Fruit fly (Drosophila melanogaster) whole organism, embryonic: ENCODE measurements around the gene CG34284.

Experiments used
- ATbp ChIP-seq: fragments of 200-800 bp; sonication (Bioruptor generic); optimal IDR thresholded peaks from 2 replicates; lab custom pipeline; 2017; ENCODE audit warnings: missing biosample characterization, mild to moderate bottlenecking, missing genetic modification characterization, missing genetic modification reagents
- Atf3 ChIP-seq: fragments of 200-800 bp; sonication (Bioruptor generic); optimal IDR thresholded peaks from 3 replicates; lab custom pipeline; 2016; ENCODE audit warnings: missing biosample characterization, missing genetic modification characterization
- Blimp-1 ChIP-seq: fragments of 200-800 bp; sonication (Bioruptor generic); optimal IDR thresholded peaks from 3 replicates; lab custom pipeline; 2018; ENCODE audit warnings: missing biosample characterization, missing genetic modification characterization, mild to moderate bottlenecking, moderate library complexity, missing genetic modification reagents
- CG10147 ChIP-seq: fragments of 200-800 bp; sonication (Bioruptor generic); optimal IDR thresholded peaks from 2 replicates; lab custom pipeline; 2019; ENCODE audit warnings: missing biosample characterization, mild to moderate bottlenecking, missing genetic modification characterization, moderate library complexity
- CG10274 ChIP-seq: fragments of 200-800 bp; sonication (Bioruptor generic); optimal IDR thresholded peaks from 3 replicates; lab custom pipeline; 2017; ENCODE audit warnings: missing biosample characterization, mild to moderate bottlenecking, missing genetic modification characterization
- CG10431 ChIP-seq: fragments of 200-800 bp; sonication (Bioruptor generic); optimal IDR thresholded peaks from 3 replicates; lab custom pipeline; 2018; ENCODE audit warnings: missing biosample characterization, mild to moderate bottlenecking, missing genetic modification characterization
- CG10462 ChIP-seq: fragments of 200-800 bp; sonication (Bioruptor generic); optimal IDR thresholded peaks from 2 replicates; lab custom pipeline; 2016; ENCODE audit warnings: missing biosample characterization, missing genetic modification characterization
- CG11456 ChIP-seq: fragments of 200-800 bp; sonication (Bioruptor generic); IDR thresholded peaks from 3 replicates; pipeline ENCODE4 v1.3.6; 2022; ENCODE audit warnings: missing biosample characterization, missing genetic modification characterization
- CG11504 ChIP-seq: fragments of 200-800 bp; sonication (Bioruptor generic); optimal IDR thresholded peaks from 3 replicates; lab custom pipeline; 2019; ENCODE audit warnings: missing biosample characterization, mild to moderate bottlenecking, missing genetic modification characterization, moderate library complexity
- CG12155 ChIP-seq: fragments of 200-800 bp; sonication (Bioruptor generic); optimal IDR thresholded peaks from 3 replicates; lab custom pipeline; 2016; ENCODE audit warnings: missing biosample characterization, missing genetic modification characterization
- CG1233 ChIP-seq: fragments of 200-800 bp; sonication (Bioruptor generic); optimal IDR thresholded peaks from 4 replicates; lab custom pipeline; 2018; ENCODE audit warnings: missing biosample characterization, mild to moderate bottlenecking, missing genetic modification characterization
- CG1529 ChIP-seq: fragments of 200-800 bp; sonication (Bioruptor generic); optimal IDR thresholded peaks from 3 replicates; lab custom pipeline; 2018; ENCODE audit warnings: missing biosample characterization, missing genetic modification characterization
- CG17361 ChIP-seq: fragments of 200-800 bp; sonication (Bioruptor generic); IDR thresholded peaks from 3 replicates; pipeline ENCODE4 v1.3.6; 2022; ENCODE audit warnings: missing biosample characterization, missing genetic modification characterization
- CG30403 ChIP-seq: fragments of 200-800 bp; sonication (Bioruptor generic); optimal IDR thresholded peaks from 3 replicates; lab custom pipeline; 2016; ENCODE audit warnings: missing biosample characterization, missing genetic modification characterization
- CG31224 ChIP-seq: fragments of 200-800 bp; sonication (Bioruptor generic); IDR thresholded peaks from 2 replicates; pipeline ENCODE4 v1.3.6; 2022; ENCODE audit warnings: missing biosample characterization, missing genetic modification characterization
- CG34376 ChIP-seq: fragments of 200-800 bp; sonication (Bioruptor generic); optimal IDR thresholded peaks from 2 replicates; lab custom pipeline; 2018; ENCODE audit warnings: missing biosample characterization, mild to moderate bottlenecking, missing genetic modification characterization
- CG4404 ChIP-seq: fragments of 200-800 bp; sonication (Bioruptor generic); IDR thresholded peaks from 2 replicates; pipeline ENCODE4 v1.3.6; 2022; ENCODE audit warnings: missing biosample characterization, missing genetic modification characterization
- CG4854 ChIP-seq: fragments of 200-800 bp; sonication (Bioruptor generic); optimal IDR thresholded peaks from 2 replicates; lab custom pipeline; 2016; ENCODE audit warnings: missing biosample characterization, missing genetic modification characterization, inconsistent platforms
- CTCF ChIP-seq: fragments of 200-800 bp; sonication (Bioruptor generic); optimal IDR thresholded peaks from 2 replicates; lab custom pipeline; 2017; ENCODE audit warnings: missing biosample characterization, mild to moderate bottlenecking, missing genetic modification characterization, moderate library complexity
- Dad ChIP-seq: fragments of 200-800 bp; sonication (Bioruptor generic); optimal IDR thresholded peaks from 3 replicates; lab custom pipeline; 2016; ENCODE audit warnings: missing biosample characterization, missing genetic modification characterization
- Dref ChIP-seq: fragments of 200-800 bp; sonication (Bioruptor generic); IDR thresholded peaks from 2 replicates; pipeline ENCODE4 v1.3.6; 2022; ENCODE audit warnings: missing biosample characterization, missing genetic modification characterization
- Hmr ChIP-seq: fragments of 200-800 bp; sonication (Bioruptor generic); optimal IDR thresholded peaks from 3 replicates; lab custom pipeline; 2017; ENCODE audit warnings: mild to moderate bottlenecking, missing biosample characterization, missing genetic modification reagents, missing genetic modification characterization
- Hr78 ChIP-seq, 2 experiments: fragments of 200-800 bp in 1 of 2; fragments of >200 bp in 1 of 2; sonication (Bioruptor generic) in 1 of 2; optimal IDR thresholded peaks; 2 replicates each; lab custom pipeline; 2017 to 2019; ENCODE audit warnings: missing biosample characterization in 2 of 2, missing genetic modification characterization in 2 of 2, mild to moderate bottlenecking in 1 of 2, moderate library complexity in 1 of 2
- MBD-R2 ChIP-seq: fragments of 200-800 bp; sonication (Bioruptor generic); IDR thresholded peaks from 2 replicates; pipeline ENCODE4 v1.3.6; 2022; ENCODE audit warnings: missing biosample characterization, missing genetic modification characterization
- Mes4 ChIP-seq: fragments of 200-800 bp; sonication (Bioruptor generic); optimal IDR thresholded peaks from 2 replicates; lab custom pipeline; 2016; ENCODE audit warnings: missing biosample characterization, missing genetic modification characterization
- Neu2 ChIP-seq: fragments of 200-800 bp; sonication (Bioruptor generic); optimal IDR thresholded peaks from 3 replicates; lab custom pipeline; 2016; ENCODE audit warnings: missing biosample characterization, missing genetic modification characterization, borderline replicate concordance
- NfI ChIP-seq: fragments of 200-800 bp; sonication (Bioruptor generic); optimal IDR thresholded peaks from 3 replicates; lab custom pipeline; 2018; ENCODE audit warnings: missing biosample characterization, mild to moderate bottlenecking, missing genetic modification characterization, moderate library complexity
- Opbp ChIP-seq: fragments of 200-800 bp; sonication (Bioruptor generic); IDR thresholded peaks from 3 replicates; pipeline ENCODE4 v1.3.6; 2022; ENCODE audit warnings: missing biosample characterization, missing genetic modification characterization; ENCODE audit not compliant: partially characterized antibody
- Pdp1 ChIP-seq, 2 experiments: fragments of 200-800 bp; sonication (Bioruptor generic); optimal IDR thresholded peaks; 3 replicates each; lab custom pipeline; 2016; ENCODE audit warnings: missing biosample characterization in 2 of 2, missing genetic modification characterization in 2 of 2, mild to moderate bottlenecking in 1 of 2, moderate library complexity in 1 of 2
- Xbp1 ChIP-seq: fragments of 200-800 bp; sonication (Bioruptor generic); optimal IDR thresholded peaks from 3 replicates; lab custom pipeline; 2016; ENCODE audit warnings: missing biosample characterization, mild to moderate bottlenecking, missing genetic modification characterization
- ap ChIP-seq: fragments of 200-800 bp; sonication (Bioruptor generic); IDR thresholded peaks from 2 replicates; pipeline ENCODE4 v1.3.6; 2022; ENCODE audit warnings: missing biosample characterization, missing genetic modification characterization
- btn ChIP-seq: fragments of 200-800 bp; sonication (Bioruptor generic); optimal IDR thresholded peaks from 2 replicates; lab custom pipeline; 2016; ENCODE audit warnings: missing biosample characterization, missing genetic modification characterization
- croc ChIP-seq: fragments of 200-800 bp; sonication (Bioruptor generic); conservative IDR thresholded peaks from 3 replicates; pipeline ENCODE4 v1.3.6; 2022; ENCODE audit warnings: missing biosample characterization, missing genetic modification characterization
- da ChIP-seq: fragments of 200-800 bp; sonication (Bioruptor generic); optimal IDR thresholded peaks from 2 replicates; lab custom pipeline; 2016; ENCODE audit warnings: missing biosample characterization, missing genetic modification characterization
- ems ChIP-seq: fragments of 200-800 bp; sonication (Bioruptor generic); optimal IDR thresholded peaks from 3 replicates; lab custom pipeline; 2016; ENCODE audit warnings: missing biosample characterization, missing genetic modification characterization
- gsb ChIP-seq: fragments of 200-800 bp; sonication (Bioruptor generic); IDR thresholded peaks from 2 replicates; pipeline ENCODE4 v1.3.6; 2022; ENCODE audit warnings: missing biosample characterization, missing genetic modification characterization
- ham ChIP-seq: fragments of 200-800 bp; sonication (Bioruptor generic); IDR thresholded peaks from 2 replicates; pipeline ENCODE4 v1.3.6; 2022; ENCODE audit warnings: missing biosample characterization, missing genetic modification characterization
- mam ChIP-seq: fragments of 200-800 bp; sonication (Bioruptor generic); optimal IDR thresholded peaks from 3 replicates; lab custom pipeline; 2016; ENCODE audit warnings: missing biosample characterization, missing genetic modification characterization
- mld ChIP-seq: fragments of 200-800 bp; sonication (Bioruptor generic); IDR thresholded peaks from 3 replicates; pipeline ENCODE4 v1.3.6; 2022; ENCODE audit warnings: missing biosample characterization, missing genetic modification characterization; ENCODE audit not compliant: partially characterized antibody
- onecut ChIP-seq: fragments of 200-800 bp; sonication (Bioruptor generic); IDR thresholded peaks from 2 replicates; pipeline ENCODE4 v1.3.6; 2022; ENCODE audit warnings: missing biosample characterization, missing genetic modification characterization
- pb ChIP-seq: fragments of 200-800 bp; sonication (Bioruptor generic); optimal IDR thresholded peaks from 3 replicates; lab custom pipeline; 2016; ENCODE audit warnings: missing biosample characterization, missing genetic modification characterization
- ranshi ChIP-seq: fragments of 200-800 bp; sonication (Bioruptor generic); IDR thresholded peaks from 2 replicates; pipeline ENCODE4 v1.3.6; 2022; ENCODE audit warnings: missing biosample characterization, missing genetic modification characterization
- row ChIP-seq: fragments of 200-800 bp; sonication (Bioruptor generic); IDR thresholded peaks from 3 replicates; pipeline ENCODE4 v1.3.6; 2022; ENCODE audit warnings: missing biosample characterization, missing genetic modification characterization
- schlank ChIP-seq: fragments of 200-800 bp; sonication (Bioruptor generic); optimal IDR thresholded peaks from 2 replicates; lab custom pipeline; 2018; ENCODE audit warnings: missing biosample characterization, mild to moderate bottlenecking, missing genetic modification characterization
- sens ChIP-seq: fragments of 200-800 bp; sonication (Bioruptor generic); peaks from one replicate; lab custom pipeline; 2016; ENCODE audit warnings: missing biosample characterization, missing genetic modification characterization
- sisA ChIP-seq: fragments of 200-800 bp; sonication (Bioruptor generic); IDR thresholded peaks from 2 replicates; pipeline ENCODE4 v1.3.6; 2022; ENCODE audit warnings: missing biosample characterization, missing genetic modification characterization
- stc ChIP-seq: fragments of 200-800 bp; sonication (Bioruptor generic); IDR thresholded peaks from 2 replicates; pipeline ENCODE4 v1.3.6; 2022; ENCODE audit warnings: missing biosample characterization, missing genetic modification characterization
- unpg ChIP-seq: fragments of 200-800 bp; sonication (Bioruptor generic); optimal IDR thresholded peaks from 3 replicates; lab custom pipeline; 2018; ENCODE audit warnings: missing biosample characterization, mild to moderate bottlenecking, missing genetic modification characterization, moderate library complexity
- vnd ChIP-seq: fragments of 200-800 bp; sonication (Bioruptor generic); IDR thresholded peaks from 3 replicates; pipeline ENCODE4 v1.3.6; 2022; ENCODE audit warnings: missing biosample characterization, missing genetic modification characterization; ENCODE audit not compliant: partially characterized antibody

Gene CG34284

dm6 chr3R:18928918-18929705, 26.4 kb upstream of the CG34284 start, which contains the start of gene CG42613 (continued):
- TF ChIP-seq sisA (peak; percentile 49), sens (GFP tag; lab: Kevin White, UChicago) (peak; percentile 88), Blimp-1 (no peak), mam (peak; percentile 36), CG17361 (peak; percentile 68; the same call in 2 of the 3 replicates), Dref (peak; percentile 61), vnd (no peak), row (GFP tag; lab: Robert Waterston, UW) (0 out of 3 replicates have a peak, but pooled peaks have one; percentile 48), mld (GFP tag; lab: Robert Waterston, UW) (peak; percentile 25; the same call in 1 of the 3 replicates), CTCF (GFP tag; lab: Kevin White, UChicago) (peak; percentile 53), Atf3 (no peak), pb (GFP tag; lab: Kevin White, UChicago) (peak; percentile 81), CG10147 (peak; percentile 15), CG4854 (GFP tag; lab: Kevin White, UChicago) (no peak), onecut (GFP tag; lab: Robert Waterston, UW) (peak; percentile 66), CG10462 (GFP tag; lab: Kevin White, UChicago) (peak; percentile 2), CG10274 (GFP tag; lab: Kevin White, UChicago) (peak; percentile 38), CG12155 (GFP tag; lab: Kevin White, UChicago) (no peak), Xbp1 (GFP tag; lab: Kevin White, UChicago) (peak; percentile 57), ham (GFP tag; lab: Robert Waterston, UW) (no peak), Hmr (GFP tag; lab: Kevin White, UChicago) (peak; percentile 71), CG1233 (GFP tag; lab: Kevin White, UChicago) (peak; percentile 87), CG34376 (peak; percentile 21), Opbp (GFP tag; lab: Robert Waterston, UW) (peak; percentile 74), Mes4 (GFP tag; lab: Kevin White, UChicago) (peak; percentile 76), Pdp1 (GFP tag; optimal IDR thresholded peaks at IDR 0.05; lab: Kevin White, UChicago) (peak in 1 of 2 experiments; percentile 20), ems (GFP tag; lab: Kevin White, UChicago) (peak; percentile 51), schlank (tag; lab: Kevin White, UChicago) (peak; percentile 74), gsb (GFP tag; lab: Robert Waterston, UW) (no peak), CG4404 (no peak), CG1529 (GFP tag; lab: Kevin White, UChicago) (peak; percentile 27), Neu2 (no peak), unpg (GFP tag; lab: Kevin White, UChicago) (peak; percentile 63), ranshi (GFP tag; lab: Robert Waterston, UW) (peak; percentile 50), Dad (GFP tag; lab: Kevin White, UChicago) (peak; percentile 72), CG11456 (GFP tag; lab: Robert Waterston, UW) (peak; percentile 83), NfI (peak; percentile 82), croc (GFP tag; lab: Robert Waterston, UW) (no peak), CG30403 (peak; percentile 44), MBD-R2 (GFP tag; lab: Robert Waterston, UW) (peak; percentile 37), ATbp (GFP tag; lab: Kevin White, UChicago) (peak; percentile 77), btn (GFP tag; lab: Kevin White, UChicago) (no peak), CG31224 (GFP tag; lab: Robert Waterston, UW) (0 out of 2 replicates have a peak, but pooled peaks have one; percentile 23), da (GFP tag; lab: Kevin White, UChicago) (no peak), CG10431 (GFP tag; lab: Kevin White, UChicago) (peak; percentile 30), Hr78 (GFP tag; optimal IDR thresholded peaks at IDR 0.05; lab: Kevin White, UChicago) (no peak), CG11504 (tag; lab: Kevin White, UChicago) (peak; percentile 55), stc (0 out of 2 replicates have a peak, but pooled peaks have one; percentile 38), ap (GFP tag; lab: Robert Waterston, UW) (peak; percentile 41; the same call in 1 of the 2 replicates)
